Worm (Caenorhabditis elegans) whole organism, young adult: ENCODE data around the gene F27D9.12.

Experiments used
- F10E7.11 ChIP-seq: sonication (generic microtip); optimal IDR thresholded peaks from 2 replicates; lab custom pipeline; 2017; ENCODE audit warnings: mild to moderate bottlenecking, missing genetic modification characterization, moderate library complexity, missing compliant biosample characterization
- K11D2.4 ChIP-seq: fragments of 200-800 bp; sonication (Bioruptor generic); IDR thresholded peaks from 2 replicates; pipeline ENCODE4 v1.3.6; 2022; ENCODE audit warnings: missing genetic modification reagents, missing genetic modification characterization, missing compliant biosample characterization
- K12H6.12 ChIP-seq: fragments of 200-800 bp; sonication (Bioruptor generic); optimal IDR thresholded peaks from 2 replicates; lab custom pipeline; 2018; ENCODE audit warnings: mild to moderate bottlenecking, missing genetic modification characterization, missing compliant biosample characterization
- T07F8.4 ChIP-seq: sonication (generic microtip); optimal IDR thresholded peaks from 2 replicates; lab custom pipeline; 2016; ENCODE audit warnings: mild to moderate bottlenecking, missing genetic modification characterization, moderate library complexity, missing compliant biosample characterization
- ama-1 ChIP-seq, 3 experiments: fragments of 150-350 bp in 1 of 3; sonication (generic microtip) in 2 of 3; optimal IDR thresholded peaks; 2 replicates each; lab custom pipeline; 2014 to 2018; ENCODE audit warnings: missing biosample characterization in 2 of 3, missing genetic modification characterization in 2 of 3, missing genetic modification reagents in 2 of 3
- aptf-3 ChIP-seq: fragments of 200-800 bp; sonication (Bioruptor generic); IDR thresholded peaks from 2 replicates; pipeline ENCODE4 v1.3.6; 2022; ENCODE audit warnings: missing genetic modification characterization, missing compliant biosample characterization
- ccch-3 ChIP-seq: fragments of 200-800 bp; sonication (Bioruptor generic); optimal IDR thresholded peaks from 2 replicates; lab custom pipeline; 2018; ENCODE audit warnings: mild to moderate bottlenecking, missing genetic modification characterization, missing compliant biosample characterization
- chd-7 ChIP-seq: sonication (generic microtip); optimal IDR thresholded peaks from 2 replicates; lab custom pipeline; 2016; ENCODE audit warnings: mild to moderate bottlenecking, missing genetic modification characterization, moderate library complexity, missing compliant biosample characterization
- die-1 ChIP-seq: sonication (generic microtip); optimal IDR thresholded peaks from 2 replicates; lab custom pipeline; 2016; ENCODE audit warnings: missing genotype, mild to moderate bottlenecking, missing genetic modification characterization, missing compliant biosample characterization
- dox-1 ChIP-seq: fragments of 200-800 bp; sonication (Bioruptor generic); IDR thresholded peaks from 2 replicates; pipeline ENCODE4 v1.3.6; 2022; ENCODE audit warnings: missing genetic modification reagents, missing genetic modification characterization, missing compliant biosample characterization
- efl-1 ChIP-seq: fragments of 150-350 bp; optimal IDR thresholded peaks from 2 replicates; lab custom pipeline; 2014; ENCODE audit warnings: missing biosample characterization, missing genetic modification reagents, missing genetic modification characterization
- egrh-3 ChIP-seq: fragments of 200-800 bp; sonication (Bioruptor generic); IDR thresholded peaks from 2 replicates; pipeline ENCODE4 v1.3.6; 2022; ENCODE audit warnings: missing genetic modification reagents, missing genetic modification characterization, missing compliant biosample characterization
- ekl-4 ChIP-seq: fragments of 200-800 bp; sonication (Bioruptor generic); IDR thresholded peaks from 2 replicates; pipeline ENCODE4 v1.3.6; 2022; ENCODE audit warnings: missing genetic modification reagents, missing genetic modification characterization, missing compliant biosample characterization
- ets-4 ChIP-seq: fragments of 200-800 bp; sonication (Bioruptor generic); optimal IDR thresholded peaks from 2 replicates; lab custom pipeline; 2018; ENCODE audit warnings: mild to moderate bottlenecking, missing genetic modification characterization, missing compliant biosample characterization
- hlh-26 ChIP-seq: fragments of 200-800 bp; sonication (Bioruptor generic); conservative IDR thresholded peaks from 2 replicates; pipeline ENCODE4 v1.3.6; 2022; ENCODE audit warnings: missing genetic modification reagents, missing genetic modification characterization, missing compliant biosample characterization
- lin-26 ChIP-seq: fragments of 200-800 bp; sonication (Bioruptor generic); IDR thresholded peaks from 2 replicates; pipeline ENCODE4 v1.3.6; 2022; ENCODE audit warnings: missing genetic modification reagents, missing genetic modification characterization, missing compliant biosample characterization
- lin-35 ChIP-seq, 3 experiments: fragments of 150-350 bp in 2 of 3; sonication (generic microtip) in 1 of 3; optimal IDR thresholded peaks; 2 replicates each; lab custom pipeline; 2014 to 2018; ENCODE audit warnings: missing biosample characterization in 3 of 3, missing genetic modification characterization in 3 of 3, missing genetic modification reagents in 3 of 3
- madf-10 ChIP-seq: sonication (generic microtip); optimal IDR thresholded peaks from 2 replicates; lab custom pipeline; 2016; ENCODE audit warnings: mild to moderate bottlenecking, missing genetic modification characterization, missing compliant biosample characterization
- madf-3 ChIP-seq: fragments of 200-800 bp; sonication (Bioruptor generic); IDR thresholded peaks from 2 replicates; pipeline ENCODE4 v1.3.6; 2022; ENCODE audit warnings: missing genetic modification reagents, missing genetic modification characterization, missing compliant biosample characterization
- mcd-1 ChIP-seq: fragments of 200-800 bp; sonication (Bioruptor generic); IDR thresholded peaks from 2 replicates; pipeline ENCODE4 v1.3.6; 2022; ENCODE audit warnings: missing genetic modification reagents, missing genetic modification characterization, missing compliant biosample characterization
- nfya-1 ChIP-seq: sonication (generic microtip); optimal IDR thresholded peaks from 2 replicates; lab custom pipeline; 2017; ENCODE audit warnings: antibody characterized with exemption, missing compliant biosample characterization, missing genetic modification characterization, borderline replicate concordance; ENCODE audit not compliant: insufficient read depth
- nfya-2 ChIP-seq: fragments of 200-800 bp; sonication (Bioruptor generic); IDR thresholded peaks from 2 replicates; pipeline ENCODE4 v1.3.6; 2022; ENCODE audit warnings: missing genetic modification reagents, missing genetic modification characterization, missing compliant biosample characterization
- nfyb-1 ChIP-seq: fragments of 200-800 bp; sonication (Bioruptor generic); IDR thresholded peaks from 2 replicates; pipeline ENCODE4 v1.3.6; 2022; ENCODE audit warnings: missing genetic modification reagents, missing genetic modification characterization, missing compliant biosample characterization
- nhr-27 ChIP-seq: fragments of 200-800 bp; sonication (Bioruptor generic); optimal IDR thresholded peaks from 2 replicates; lab custom pipeline; 2018; ENCODE audit warnings: mild to moderate bottlenecking, missing genetic modification characterization, moderate library complexity, missing compliant biosample characterization
- nhr-80 ChIP-seq: sonication (generic microtip); optimal IDR thresholded peaks from 2 replicates; lab custom pipeline; 2016; ENCODE audit warnings: missing genetic modification characterization, missing compliant biosample characterization
- rec-8 ChIP-seq, 2 experiments: sonication (generic microtip); optimal IDR thresholded peaks; 2 replicates each; lab custom pipeline; 2016; ENCODE audit warnings: mild to moderate bottlenecking in 2 of 2, missing genetic modification characterization in 2 of 2, missing genetic modification reagents in 2 of 2, missing genotype in 2 of 2, missing biosample characterization in 1 of 2, missing compliant biosample characterization in 1 of 2, moderate library complexity in 1 of 2
- repo-1 ChIP-seq: sonication (generic microtip); optimal IDR thresholded peaks from 2 replicates; lab custom pipeline; 2017; ENCODE audit warnings: mild to moderate bottlenecking, missing genetic modification characterization, missing compliant biosample characterization
- rpc-1 ChIP-seq, 2 experiments: fragments of 150-350 bp in 1 of 2; sonication (generic microtip) in 1 of 2; optimal IDR thresholded peaks; 2 replicates each; lab custom pipeline; 2014 to 2018; ENCODE audit warnings: missing biosample characterization in 1 of 2, missing genetic modification characterization in 1 of 2, missing genetic modification reagents in 1 of 2, missing genotype in 1 of 2
- sea-2 ChIP-seq: fragments of 200-800 bp; sonication (Bioruptor generic); IDR thresholded peaks from 2 replicates; pipeline ENCODE4 v1.3.6; 2022; ENCODE audit warnings: missing genetic modification characterization, missing compliant biosample characterization
- snpc-3.4 ChIP-seq: sonication (generic microtip); optimal IDR thresholded peaks from 2 replicates; lab custom pipeline; 2017; ENCODE audit warnings: missing genetic modification characterization, mild to moderate bottlenecking, missing compliant biosample characterization, antibody characterized with exemption, moderate library complexity, missing genotype, missing genetic modification reagents
- tbx-9 ChIP-seq: sonication (generic microtip); optimal IDR thresholded peaks from 2 replicates; lab custom pipeline; 2016; ENCODE audit warnings: borderline replicate concordance, missing genetic modification characterization, inconsistent platforms, missing compliant biosample characterization
- unc-62 ChIP-seq: fragments of 150-350 bp; optimal IDR thresholded peaks from 2 replicates; lab custom pipeline; 2014; ENCODE audit warnings: missing biosample characterization, missing genetic modification reagents, missing genetic modification characterization
- zfh-2 ChIP-seq: fragments of 200-800 bp; sonication (Bioruptor generic); conservative IDR thresholded peaks from 2 replicates; pipeline ENCODE4 v1.3.6; 2022; ENCODE audit warnings: missing genetic modification reagents, missing genetic modification characterization, missing compliant biosample characterization
- ztf-3 ChIP-seq: fragments of 200-800 bp; sonication (Bioruptor generic); optimal IDR thresholded peaks from 2 replicates; lab custom pipeline; 2018; ENCODE audit warnings: mild to moderate bottlenecking, missing genetic modification characterization, missing compliant biosample characterization

Gene F27D9.12

ce11 chrX:7636037-7636436 is 20.7 kb downstream of the F27D9.12 start:
- TF ChIP-seq repo-1 (tag; lab: Kevin White, UChicago) = no peak
- no peak for TF ChIP-seq nhr-27 (tag; lab: Kevin White, UChicago)
- TF ChIP-seq lin-35 (GFP tag; optimal IDR thresholded peaks at IDR 0.05; lab: Kevin White, UChicago) = no peak
- no peak for TF ChIP-seq snpc-3.4 (tag; lab: Kevin White, UChicago)
- no peak for TF ChIP-seq nfya-1 (tag; lab: Kevin White, UChicago)
- no peak for TF ChIP-seq ccch-3 (GFP tag; lab: Kevin White, UChicago)
- no peak for TF ChIP-seq zfh-2
- TF ChIP-seq nhr-80 (tag; lab: Kevin White, UChicago) = no peak
- TF ChIP-seq die-1 = no peak
- no peak for TF ChIP-seq F10E7.11 (tag; lab: Kevin White, UChicago)
- no peak for TF ChIP-seq madf-3
- TF ChIP-seq T07F8.4 (tag; lab: Kevin White, UChicago) = no peak
- no peak for TF ChIP-seq nfyb-1 (GFP tag; lab: Robert Waterston, UW)
- no peak for TF ChIP-seq dox-1 (GFP tag; lab: Robert Waterston, UW)
- TF ChIP-seq K11D2.4 (GFP tag; lab: Robert Waterston, UW) = no peak
- no peak for TF ChIP-seq rec-8 (tag; optimal IDR thresholded peaks at IDR 0.05; lab: Kevin White, UChicago)
- no peak for TF ChIP-seq ekl-4 (GFP tag; lab: Robert Waterston, UW)
- TF ChIP-seq, all 124 proteins: peak for 0

- TF ChIP-seq nfya-2 (0 out of 2 replicates have a peak, but pooled peaks have one; percentile 47), lin-26 (GFP tag; lab: Robert Waterston, UW) (no peak)
- TF ChIP-seq, all 124 proteins: peak for 1
These were observed 29.4 kb downstream of the F27D9.12 start, which contains the start of gene nlp-61 for ce11 chrX:7627351-7627750. TSS of gene nlp-61 (plus strand) at chrX:7627651.

- TF ChIP-seq die-1 (no peak), nfya-1 (tag; lab: Kevin White, UChicago) (no peak), rpc-1 (optimal IDR thresholded peaks at IDR 0.05; lab: Kevin White, UChicago) (no peak), rpc-1 (tag; optimal IDR thresholded peaks at IDR 0.05; lab: Kevin White, UChicago) (no peak), unc-62 (GFP tag; lab: Kevin White, UChicago) (no peak), chd-7 (tag; lab: Kevin White, UChicago) (no peak), egrh-3 (no peak), aptf-3 (GFP tag; lab: Robert Waterston, UW) (no peak), madf-10 (tag; lab: Kevin White, UChicago) (no peak), repo-1 (tag; lab: Kevin White, UChicago) (no peak), K11D2.4 (GFP tag; lab: Robert Waterston, UW) (no peak), tbx-9 (no peak), ztf-3 (GFP tag; lab: Kevin White, UChicago) (no peak), hlh-26 (no peak), ets-4 (no peak), K12H6.12 (tag; lab: Kevin White, UChicago) (no peak), efl-1 (no peak), ama-1 (optimal IDR thresholded peaks at IDR 0.05; lab: Kevin White, UChicago) (no peak), ama-1 (GFP tag; optimal IDR thresholded peaks at IDR 0.05; lab: Kevin White, UChicago) (no peak), mcd-1 (GFP tag; lab: Robert Waterston, UW) (no peak)
These were observed 42.3 kb downstream of the F27D9.12 start for ce11 chrX:7614466-7614865.

ce11 chrX:7607982-7608381 is 48.8 kb downstream of the F27D9.12 start, which contains the start of gene twk-17:
TSS of gene twk-17 (minus strand) at chrX:7608082.
- no peak for TF ChIP-seq sea-2 (GFP tag; lab: Robert Waterston, UW)
- TF ChIP-seq zfh-2 = peak; percentile 45; the same call in 1 of the 2 replicates
